Fruit fly (Drosophila melanogaster) whole organism, adult: ENCODE data around the gene CG17801.

Experiments
- CG12768 ChIP-seq: fragments of 200-800 bp; sonication (Bioruptor generic); optimal IDR thresholded peaks from 2 replicates; lab custom pipeline; 2017; ENCODE audit warnings: missing biosample characterization, missing genetic modification characterization, mild to moderate bottlenecking, moderate library complexity, missing genetic modification reagents
- CG14711 ChIP-seq: fragments of 200-800 bp; sonication (Bioruptor generic); optimal IDR thresholded peaks from 2 replicates; lab custom pipeline; 2018; ENCODE audit warnings: missing biosample characterization, mild to moderate bottlenecking, missing genetic modification characterization, moderate library complexity
- CG1620 ChIP-seq: fragments of 200-800 bp; sonication (Bioruptor generic); optimal IDR thresholded peaks from 2 replicates; lab custom pipeline; 2016; ENCODE audit warnings: missing biosample characterization, missing genetic modification characterization
- CG33017 ChIP-seq: fragments of 200-800 bp; sonication (Bioruptor generic); optimal IDR thresholded peaks from 2 replicates; lab custom pipeline; 2018; ENCODE audit warnings: missing biosample characterization, mild to moderate bottlenecking, missing genetic modification characterization, moderate library complexity
- CG7045 ChIP-seq: fragments of 200-800 bp; sonication (Bioruptor generic); optimal IDR thresholded peaks from 2 replicates; lab custom pipeline; 2017; ENCODE audit warnings: missing biosample characterization, mild to moderate bottlenecking, missing genetic modification characterization
- CG7101 ChIP-seq: fragments of 200-800 bp; sonication (Bioruptor generic); optimal IDR thresholded peaks from 2 replicates; lab custom pipeline; 2018; ENCODE audit warnings: missing biosample characterization, mild to moderate bottlenecking, missing genetic modification characterization, moderate library complexity
- Clk ChIP-seq: fragments of 200-800 bp; sonication (Bioruptor generic); optimal IDR thresholded peaks from 2 replicates; lab custom pipeline; 2017; ENCODE audit warnings: missing biosample characterization, missing genetic modification characterization
- Mnt ChIP-seq: fragments of 200-800 bp; sonication (Bioruptor generic); optimal IDR thresholded peaks from 2 replicates; lab custom pipeline; 2016; ENCODE audit warnings: missing biosample characterization, mild to moderate bottlenecking, missing genetic modification characterization
- cic ChIP-seq: fragments of 200-800 bp; sonication (Bioruptor generic); optimal IDR thresholded peaks from 2 replicates; lab custom pipeline; 2017; ENCODE audit warnings: missing biosample characterization, mild to moderate bottlenecking, missing genetic modification characterization, moderate library complexity
- kay ChIP-seq: fragments of 200-800 bp; sonication (Bioruptor generic); peaks from one replicate; lab custom pipeline; 2016; ENCODE audit warnings: missing biosample characterization, missing genetic modification characterization, borderline replicate concordance
- ovo ChIP-seq: fragments of 200-800 bp; sonication (Bioruptor generic); optimal IDR thresholded peaks from 2 replicates; lab custom pipeline; 2016; ENCODE audit warnings: missing biosample characterization, missing genetic modification characterization
- pad ChIP-seq: fragments of 200-800 bp; sonication (Bioruptor generic); optimal IDR thresholded peaks from 3 replicates; lab custom pipeline; 2017; ENCODE audit warnings: missing biosample characterization, missing genetic modification characterization, mild to moderate bottlenecking, moderate library complexity, missing genetic modification reagents
- toe ChIP-seq: fragments of 200-800 bp; sonication (Bioruptor generic); optimal IDR thresholded peaks from 2 replicates; lab custom pipeline; 2016; ENCODE audit warnings: missing biosample characterization, missing genetic modification characterization

- TF ChIP-seq CG7045 (GFP tag; lab: Kevin White, UChicago) = peak; percentile 92
- peak; percentile 93 for TF ChIP-seq Mnt
- peak; percentile 95 for TF ChIP-seq Clk (GFP tag; lab: Kevin White, UChicago)
- peak; percentile 93 for TF ChIP-seq toe (GFP tag; lab: Kevin White, UChicago)
- peak; percentile 84 for TF ChIP-seq CG14711
- TF ChIP-seq CG1620 = peak; percentile 99
- TF ChIP-seq CG33017 (tag; lab: Kevin White, UChicago) = peak; percentile 81
- TF ChIP-seq ovo = peak; percentile 97
- peak; percentile 94 for TF ChIP-seq pad
- TF ChIP-seq cic (GFP tag; lab: Kevin White, UChicago) = peak; percentile 80
- TF ChIP-seq CG12768 (GFP tag; lab: Kevin White, UChicago) = peak; percentile 97
- TF ChIP-seq CG7101 (tag; lab: Kevin White, UChicago) = peak; percentile 93
- TF ChIP-seq kay (GFP tag; lab: Kevin White, UChicago) = peak; percentile 97
These were observed 8.6 kb downstream of the CG17801 start, which contains the start of gene CG7379 for dm6 chr3R:17798211-17798737.
